Worm (Caenorhabditis elegans) whole organism, late embryonic: ENCODE measurements around the gene nex-2.

Source experiments
- C08G9.2 ChIP-seq: sonication (generic microtip); optimal IDR thresholded peaks from 2 replicates; lab custom pipeline; 2016; ENCODE audit warnings: mild to moderate bottlenecking, missing genetic modification characterization, moderate library complexity, missing compliant biosample characterization
- C38D4.7 ChIP-seq: fragments of 200-800 bp; sonication (Bioruptor generic); optimal IDR thresholded peaks from 2 replicates; lab custom pipeline; 2018; ENCODE audit warnings: mild to moderate bottlenecking, missing genetic modification characterization, moderate library complexity, missing compliant biosample characterization
- K02D7.2 ChIP-seq: sonication (generic microtip); optimal IDR thresholded peaks from 2 replicates; lab custom pipeline; 2017; ENCODE audit warnings: mild to moderate bottlenecking, missing genetic modification characterization, missing compliant biosample characterization
- K09A11.1 ChIP-seq: sonication (generic microtip); optimal IDR thresholded peaks from 2 replicates; lab custom pipeline; 2017; ENCODE audit warnings: antibody characterized with exemption, mild to moderate bottlenecking, missing genetic modification characterization, missing compliant biosample characterization; ENCODE audit not compliant: insufficient read depth
- T23F11.4 ChIP-seq: fragments of 200-800 bp; sonication (Bioruptor generic); optimal IDR thresholded peaks from 2 replicates; lab custom pipeline; 2018; ENCODE audit warnings: mild to moderate bottlenecking, missing genetic modification characterization, missing compliant biosample characterization
- Y22D7AL.16 ChIP-seq: sonication (generic microtip); optimal IDR thresholded peaks from 2 replicates; lab custom pipeline; 2016; ENCODE audit warnings: missing genetic modification characterization, missing compliant biosample characterization
- ama-1 ChIP-seq: fragments of 150-350 bp; optimal IDR thresholded peaks from 2 replicates; lab custom pipeline; 2014
- ceh-14 ChIP-seq: sonication (generic microtip); optimal IDR thresholded peaks from 2 replicates; lab custom pipeline; 2016; ENCODE audit warnings: missing genotype, missing genetic modification characterization, missing compliant biosample characterization
- ceh-18 ChIP-seq: sonication (generic microtip); optimal IDR thresholded peaks from 2 replicates; lab custom pipeline; 2016; ENCODE audit warnings: missing genetic modification characterization, missing compliant biosample characterization
- ceh-24 ChIP-seq: sonication (generic microtip); optimal IDR thresholded peaks from 2 replicates; lab custom pipeline; 2016; ENCODE audit warnings: mild to moderate bottlenecking, missing genetic modification characterization, missing compliant biosample characterization
- ceh-30 ChIP-seq: fragments of 150-350 bp; optimal IDR thresholded peaks from 2 replicates; lab custom pipeline; 2014; ENCODE audit warnings: missing biosample characterization, missing genetic modification characterization
- ceh-34 ChIP-seq: sonication (generic microtip); optimal IDR thresholded peaks from 2 replicates; lab custom pipeline; 2016; ENCODE audit warnings: mild to moderate bottlenecking, missing genetic modification characterization, missing compliant biosample characterization
- ceh-45 ChIP-seq: fragments of 200-800 bp; sonication (Bioruptor generic); IDR thresholded peaks from 2 replicates; pipeline ENCODE4 v1.3.6; 2022; ENCODE audit warnings: missing genetic modification reagents, missing genetic modification characterization, missing compliant biosample characterization
- ceh-48 ChIP-seq: sonication (generic microtip); optimal IDR thresholded peaks from 2 replicates; lab custom pipeline; 2016; ENCODE audit warnings: missing genetic modification characterization, inconsistent platforms, missing compliant biosample characterization
- ceh-9 ChIP-seq: sonication (generic microtip); optimal IDR thresholded peaks from 2 replicates; lab custom pipeline; 2016; ENCODE audit warnings: mild to moderate bottlenecking, missing genetic modification characterization, inconsistent platforms, missing compliant biosample characterization
- elt-4 ChIP-seq: sonication (generic microtip); optimal IDR thresholded peaks from 2 replicates; lab custom pipeline; 2016; ENCODE audit warnings: missing genetic modification characterization, missing compliant biosample characterization
- ets-4 ChIP-seq: sonication (generic microtip); optimal IDR thresholded peaks from 2 replicates; lab custom pipeline; 2016; ENCODE audit warnings: missing genetic modification characterization, missing compliant biosample characterization
- fax-1 ChIP-seq: sonication (generic microtip); optimal IDR thresholded peaks from 2 replicates; lab custom pipeline; 2016; ENCODE audit warnings: missing genotype, missing genetic modification characterization, missing compliant biosample characterization
- fkh-10 ChIP-seq: fragments of 150-350 bp; optimal IDR thresholded peaks from 2 replicates; lab custom pipeline; 2014; ENCODE audit warnings: missing biosample characterization, missing genetic modification reagents, missing genetic modification characterization
- fkh-6 ChIP-seq: sonication (generic microtip); optimal IDR thresholded peaks from 2 replicates; lab custom pipeline; 2016; ENCODE audit warnings: missing genetic modification characterization, missing compliant biosample characterization
- hlh-13 ChIP-seq: fragments of 200-800 bp; sonication (Bioruptor generic); optimal IDR thresholded peaks from 2 replicates; lab custom pipeline; 2018; ENCODE audit warnings: mild to moderate bottlenecking, missing genetic modification characterization, missing compliant biosample characterization
- hlh-30 ChIP-seq: sonication (generic microtip); optimal IDR thresholded peaks from 2 replicates; lab custom pipeline; 2017; ENCODE audit warnings: antibody characterized with exemption, missing genetic modification characterization, missing compliant biosample characterization; ENCODE audit not compliant: insufficient read depth
- hlh-6 ChIP-seq: sonication (generic microtip); optimal IDR thresholded peaks from 2 replicates; lab custom pipeline; 2016; ENCODE audit warnings: missing genotype, missing genetic modification characterization, missing compliant biosample characterization
- hlh-8 ChIP-seq: sonication (generic microtip); optimal IDR thresholded peaks from 2 replicates; lab custom pipeline; 2016; ENCODE audit warnings: missing genotype, missing genetic modification characterization, missing compliant biosample characterization
- lin-11 ChIP-seq: fragments of 200-800 bp; sonication (Bioruptor generic); optimal IDR thresholded peaks from 2 replicates; lab custom pipeline; 2018; ENCODE audit warnings: mild to moderate bottlenecking, missing genetic modification characterization, missing compliant biosample characterization
- madf-2 ChIP-seq: sonication (generic microtip); optimal IDR thresholded peaks from 2 replicates; lab custom pipeline; 2017; ENCODE audit warnings: missing genetic modification characterization, missing compliant biosample characterization
- mec-3 ChIP-seq: sonication (generic microtip); optimal IDR thresholded peaks from 2 replicates; lab custom pipeline; 2016; ENCODE audit warnings: borderline replicate concordance, missing genetic modification characterization, missing compliant biosample characterization
- nfya-1 ChIP-seq: sonication (generic microtip); optimal IDR thresholded peaks from 2 replicates; lab custom pipeline; 2017; ENCODE audit warnings: missing genetic modification characterization, mild to moderate bottlenecking, missing compliant biosample characterization, antibody characterized with exemption, moderate library complexity
- nhr-232 ChIP-seq: sonication (generic microtip); optimal IDR thresholded peaks from 2 replicates; lab custom pipeline; 2016; ENCODE audit warnings: missing genetic modification characterization, missing compliant biosample characterization
- npax-4 ChIP-seq: sonication (generic microtip); optimal IDR thresholded peaks from 2 replicates; lab custom pipeline; 2016; ENCODE audit warnings: missing genetic modification characterization, missing compliant biosample characterization
- pag-3 ChIP-seq: sonication (generic microtip); optimal IDR thresholded peaks from 2 replicates; lab custom pipeline; 2016; ENCODE audit warnings: missing compliant biosample characterization, missing genetic modification characterization, borderline replicate concordance
- pha-2 ChIP-seq: sonication (generic microtip); optimal IDR thresholded peaks from 2 replicates; lab custom pipeline; 2017; ENCODE audit warnings: mild to moderate bottlenecking, missing genetic modification characterization, missing compliant biosample characterization
- pqm-1 ChIP-seq: sonication (generic microtip); optimal IDR thresholded peaks from 2 replicates; lab custom pipeline; 2016; ENCODE audit warnings: missing genetic modification characterization, missing compliant biosample characterization
- pros-1 ChIP-seq: fragments of 150-350 bp; optimal IDR thresholded peaks from 2 replicates; lab custom pipeline; 2014; ENCODE audit warnings: missing biosample characterization, missing genetic modification reagents, missing genetic modification characterization
- rnt-1 ChIP-seq: sonication (generic microtip); optimal IDR thresholded peaks from 2 replicates; lab custom pipeline; 2016; ENCODE audit warnings: missing genetic modification characterization, missing compliant biosample characterization
- sdc-2 ChIP-seq: sonication (generic microtip); optimal IDR thresholded peaks from 2 replicates; lab custom pipeline; 2016; ENCODE audit warnings: missing genotype, missing genetic modification characterization, missing compliant biosample characterization
- sox-4 ChIP-seq: sonication (generic microtip); optimal IDR thresholded peaks from 2 replicates; lab custom pipeline; 2017; ENCODE audit warnings: mild to moderate bottlenecking, missing genetic modification characterization, inconsistent platforms, missing compliant biosample characterization
- syd-9 ChIP-seq: sonication (generic microtip); optimal IDR thresholded peaks from 2 replicates; lab custom pipeline; 2016; ENCODE audit warnings: mild to moderate bottlenecking, missing genetic modification characterization, moderate library complexity, missing compliant biosample characterization
- tbx-2 ChIP-seq: sonication (generic microtip); optimal IDR thresholded peaks from 2 replicates; lab custom pipeline; 2016; ENCODE audit warnings: missing genetic modification characterization, missing compliant biosample characterization
- tbx-7 ChIP-seq: sonication (generic microtip); optimal IDR thresholded peaks from 2 replicates; lab custom pipeline; 2016; ENCODE audit warnings: missing genotype, missing genetic modification characterization, missing compliant biosample characterization
- unc-3 ChIP-seq, 2 experiments: fragments of 200-800 bp in 1 of 2; sonication (Bioruptor generic) in 1 of 2; sonication (generic microtip) in 1 of 2; conservative IDR thresholded peaks in 1 of 2; optimal IDR thresholded peaks in 1 of 2; 2 replicates each; pipeline versions ENCODE4 v1.3.6 to Lab custom; 2016 to 2022; ENCODE audit warnings: missing compliant biosample characterization in 2 of 2, missing genetic modification characterization in 2 of 2, missing genetic modification reagents in 1 of 2
- unc-42 ChIP-seq: sonication (generic microtip); optimal IDR thresholded peaks from 2 replicates; lab custom pipeline; 2016; ENCODE audit warnings: missing genotype, missing genetic modification characterization, missing compliant biosample characterization
- unc-86 ChIP-seq: sonication (generic microtip); optimal IDR thresholded peaks from 2 replicates; lab custom pipeline; 2016; ENCODE audit warnings: missing genetic modification characterization, missing compliant biosample characterization
- ztf-16 ChIP-seq: sonication (generic microtip); optimal IDR thresholded peaks from 2 replicates; lab custom pipeline; 2017; ENCODE audit warnings: missing genetic modification characterization, missing compliant biosample characterization

nex-2 gene

ce11 chrIII:10367355-10367909 is 37.2 kb upstream of the nex-2 start:
- no peak for TF ChIP-seq ceh-45
- no peak for TF ChIP-seq mec-3 (tag; lab: Kevin White, UChicago)
- no peak for TF ChIP-seq npax-4 (tag; lab: Kevin White, UChicago)
- peak; percentile 56 for TF ChIP-seq ceh-48
- TF ChIP-seq unc-42 (tag; lab: Kevin White, UChicago): peak; percentile 37
- no peak for TF ChIP-seq hlh-13
- TF ChIP-seq madf-2 (tag; lab: Kevin White, UChicago): no peak
- TF ChIP-seq ceh-9 (tag; lab: Kevin White, UChicago): no peak
- TF ChIP-seq hlh-6 (tag; lab: Kevin White, UChicago): no peak
- TF ChIP-seq fkh-10 (GFP tag; lab: Kevin White, UChicago): no peak
- no peak for TF ChIP-seq pqm-1 (tag; lab: Kevin White, UChicago)
- TF ChIP-seq K09A11.1 (tag; lab: Kevin White, UChicago): no peak
- TF ChIP-seq ama-1 (lab: Kevin White, UChicago): no peak
- TF ChIP-seq ceh-34 (tag; lab: Kevin White, UChicago): no peak
- no peak for TF ChIP-seq sox-4
- TF ChIP-seq fax-1 (tag; lab: Kevin White, UChicago): no peak
- no peak for TF ChIP-seq C08G9.2 (tag; lab: Kevin White, UChicago)
- TF ChIP-seq ztf-16 (tag; lab: Kevin White, UChicago): no peak

ce11 chrIII:10364656-10365055 is 34.4 kb upstream of the nex-2 start, which contains the start of gene tbc-8:
tbc-8 (plus strand) TSS chrIII:10364956.
- TF ChIP-seq mec-3 (tag; lab: Kevin White, UChicago): no peak
- no peak for TF ChIP-seq pha-2 (tag; lab: Kevin White, UChicago)
- no peak for TF ChIP-seq ets-4 (tag; lab: Kevin White, UChicago)
- TF ChIP-seq tbx-2: no peak
- no peak for TF ChIP-seq ceh-9 (tag; lab: Kevin White, UChicago)
- no peak for TF ChIP-seq sox-4
- no peak for TF ChIP-seq pros-1 (tag; lab: Kevin White, UChicago)
- TF ChIP-seq unc-86 (tag; lab: Kevin White, UChicago): no peak
- no peak for TF ChIP-seq ceh-48
- no peak for TF ChIP-seq sdc-2
- TF ChIP-seq ceh-34 (tag; lab: Kevin White, UChicago): no peak
- no peak for TF ChIP-seq ceh-30
- no peak for TF ChIP-seq hlh-8
- no peak for TF ChIP-seq fkh-6 (tag; lab: Kevin White, UChicago)
- no peak for TF ChIP-seq C38D4.7 (GFP tag; lab: Kevin White, UChicago)
- TF ChIP-seq syd-9: no peak
- no peak for TF ChIP-seq nhr-232 (tag; lab: Kevin White, UChicago)
- no peak for TF ChIP-seq fax-1 (tag; lab: Kevin White, UChicago)
- TF ChIP-seq ceh-24 (tag; lab: Kevin White, UChicago): no peak
- no peak for TF ChIP-seq npax-4 (tag; lab: Kevin White, UChicago)

DNA sequence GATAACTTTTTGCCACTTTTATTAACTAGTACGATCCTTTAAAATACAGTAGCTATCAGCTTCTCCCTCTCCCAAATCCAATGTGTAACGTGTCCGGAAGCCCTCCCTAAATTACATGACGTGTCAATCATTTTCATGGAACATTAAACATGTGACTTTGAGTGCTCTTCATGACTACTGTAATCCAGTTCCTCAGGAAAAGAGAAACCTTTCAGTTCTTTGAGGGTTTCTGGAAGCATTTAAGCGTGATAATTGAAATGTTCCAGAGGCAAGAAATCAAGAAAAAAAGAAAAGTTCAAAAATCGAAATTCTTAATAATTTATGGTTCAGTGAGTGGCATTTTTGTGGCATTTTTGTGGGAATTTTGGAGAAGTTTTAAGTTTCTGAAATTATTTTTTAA is 32.7 kb upstream of the nex-2 start:
- no peak for TF ChIP-seq ceh-34 (tag; lab: Kevin White, UChicago)

ce11 chrIII:10361456-10361855 is 31.2 kb upstream of the nex-2 start:
- TF ChIP-seq mec-3 (tag; lab: Kevin White, UChicago) (no peak), unc-3 (GFP tag; conservative IDR thresholded peaks at IDR 0.05; lab: Robert Waterston, UW) (no peak), unc-3 (tag; optimal IDR thresholded peaks at IDR 0.05; lab: Kevin White, UChicago) (no peak), elt-4 (tag; lab: Kevin White, UChicago) (no peak), pag-3 (tag; lab: Kevin White, UChicago) (no peak), ceh-14 (tag; lab: Kevin White, UChicago) (no peak), rnt-1 (no peak), Y22D7AL.16 (tag; lab: Kevin White, UChicago) (no peak), lin-11 (no peak), K02D7.2 (tag; lab: Kevin White, UChicago) (no peak), ceh-34 (tag; lab: Kevin White, UChicago) (no peak), ceh-24 (tag; lab: Kevin White, UChicago) (no peak), ceh-18 (no peak), nfya-1 (tag; lab: Kevin White, UChicago) (no peak), hlh-8 (no peak), hlh-13 (no peak), tbx-7 (tag; lab: Kevin White, UChicago) (no peak), hlh-30 (tag; lab: Kevin White, UChicago) (no peak), T23F11.4 (GFP tag; lab: Kevin White, UChicago) (no peak)
